Worm (Caenorhabditis elegans) whole organism, midembryonic: ENCODE measurements around the gene C49F8.15.

Experiments
- T22C8.4 ChIP-seq: fragments of 200-800 bp; sonication (Bioruptor generic); IDR thresholded peaks from 2 replicates; pipeline ENCODE4 v1.3.6; 2022; ENCODE audit warnings: missing genetic modification characterization, missing compliant biosample characterization
- flt-1 ChIP-seq: fragments of 200-800 bp; sonication (Bioruptor generic); IDR thresholded peaks from 2 replicates; pipeline ENCODE4 v1.3.6; 2022; ENCODE audit warnings: missing genetic modification characterization, missing compliant biosample characterization
- klf-2 ChIP-seq: fragments of 200-800 bp; sonication (Bioruptor generic); conservative IDR thresholded peaks from 2 replicates; pipeline ENCODE4 v1.3.6; 2022; ENCODE audit warnings: missing genetic modification reagents, missing genetic modification characterization, missing compliant biosample characterization
- med-1 ChIP-seq: sonication (generic microtip); optimal IDR thresholded peaks from 2 replicates; lab custom pipeline; 2017; ENCODE audit warnings: missing genetic modification characterization, mild to moderate bottlenecking, missing compliant biosample characterization, antibody characterized with exemption, missing genetic modification reagents; ENCODE audit not compliant: insufficient read depth
- ref-1 ChIP-seq: fragments of 200-800 bp; sonication (Bioruptor generic); conservative IDR thresholded peaks from 2 replicates; pipeline ENCODE4 v1.3.6; 2022; ENCODE audit warnings: missing genetic modification reagents, missing genetic modification characterization, missing compliant biosample characterization
- tab-1 ChIP-seq: fragments of 200-800 bp; sonication (Bioruptor generic); IDR thresholded peaks from 2 replicates; pipeline ENCODE4 v1.3.6; 2022; ENCODE audit warnings: missing genetic modification characterization, missing compliant biosample characterization
- ztf-23 ChIP-seq: fragments of 200-800 bp; sonication (Bioruptor generic); IDR thresholded peaks from 2 replicates; pipeline ENCODE4 v1.3.6; 2022; ENCODE audit warnings: missing genetic modification reagents, missing genetic modification characterization, missing compliant biosample characterization

ce11 chrX:13376851-13377250 lies 14.5 kb upstream of the C49F8.15 start, which contains the start of the genes C49F8.14 and gem-1:
- no peak for TF ChIP-seq med-1
- TF ChIP-seq T22C8.4, result no peak
- no peak for TF ChIP-seq klf-2 (GFP tag; lab: Robert Waterston, UW)
- no peak for TF ChIP-seq ztf-23 (GFP tag; lab: Robert Waterston, UW)
- no peak for TF ChIP-seq flt-1 (GFP tag; lab: Robert Waterston, UW)
- TF ChIP-seq tab-1 (GFP tag; lab: Robert Waterston, UW), result no peak
- no peak for TF ChIP-seq ref-1 (GFP tag; lab: Robert Waterston, UW)
